Fruit fly (Drosophila melanogaster) whole organism, embryonic: ENCODE measurements around the gene CG43218.

Experiments used
- BEAF-32 ChIP-seq: fragments of 200-800 bp; sonication (Bioruptor generic); optimal IDR thresholded peaks from 3 replicates; lab custom pipeline; 2017; ENCODE audit warnings: missing biosample characterization, missing genetic modification characterization, mild to moderate bottlenecking, moderate library complexity, missing genetic modification reagents
- C15 ChIP-seq: fragments of 200-800 bp; sonication (Bioruptor generic); IDR thresholded peaks from 3 replicates; pipeline ENCODE4 v1.3.6; 2022; ENCODE audit warnings: missing biosample characterization, missing genetic modification characterization
- CG10147 ChIP-seq: fragments of 200-800 bp; sonication (Bioruptor generic); optimal IDR thresholded peaks from 2 replicates; lab custom pipeline; 2019; ENCODE audit warnings: missing biosample characterization, mild to moderate bottlenecking, missing genetic modification characterization, moderate library complexity
- CG12219 ChIP-seq: fragments of 200-800 bp; sonication (Bioruptor generic); optimal IDR thresholded peaks from 3 replicates; lab custom pipeline; 2018; ENCODE audit warnings: missing biosample characterization, mild to moderate bottlenecking, missing genetic modification characterization
- CG13287 ChIP-seq: fragments of 200-800 bp; sonication (Bioruptor generic); IDR thresholded peaks from 2 replicates; pipeline ENCODE4 v1.3.6; 2022; ENCODE audit warnings: missing biosample characterization, missing genetic modification characterization; ENCODE audit not compliant: partially characterized antibody
- CG13624 ChIP-seq: fragments of 200-800 bp; sonication (Bioruptor generic); optimal IDR thresholded peaks from 2 replicates; lab custom pipeline; 2016; ENCODE audit warnings: missing biosample characterization, missing genetic modification characterization
- CG14441 ChIP-seq: fragments of 200-800 bp; sonication (Bioruptor generic); IDR thresholded peaks from 2 replicates; pipeline ENCODE4 v1.3.6; 2022; ENCODE audit warnings: missing biosample characterization, missing genetic modification characterization
- CG14710 ChIP-seq: fragments of 200-800 bp; sonication (Bioruptor generic); optimal IDR thresholded peaks from 3 replicates; lab custom pipeline; 2019; ENCODE audit warnings: missing biosample characterization, mild to moderate bottlenecking, missing genetic modification characterization, moderate library complexity
- CG15514 ChIP-seq: fragments of 200-800 bp; sonication (Bioruptor generic); optimal IDR thresholded peaks from 3 replicates; lab custom pipeline; 2017; ENCODE audit warnings: missing biosample characterization, missing genetic modification characterization, mild to moderate bottlenecking, moderate library complexity, missing genetic modification reagents
- CG15696 ChIP-seq: fragments of 200-800 bp; sonication (Bioruptor generic); optimal IDR thresholded peaks from 2 replicates; lab custom pipeline; 2019; ENCODE audit warnings: missing biosample characterization, mild to moderate bottlenecking, missing genetic modification characterization, moderate library complexity
- CG17186 ChIP-seq: fragments of 200-800 bp; sonication (Bioruptor generic); optimal IDR thresholded peaks from 3 replicates; lab custom pipeline; 2017; ENCODE audit warnings: missing biosample characterization, missing genetic modification reagents, missing genetic modification characterization
- CG2678 ChIP-seq: fragments of 200-800 bp; sonication (Bioruptor generic); optimal IDR thresholded peaks from 3 replicates; lab custom pipeline; 2019; ENCODE audit warnings: missing biosample characterization, mild to moderate bottlenecking, missing genetic modification characterization, moderate library complexity
- CG34376 ChIP-seq: fragments of 200-800 bp; sonication (Bioruptor generic); optimal IDR thresholded peaks from 2 replicates; lab custom pipeline; 2018; ENCODE audit warnings: missing biosample characterization, mild to moderate bottlenecking, missing genetic modification characterization
- CG4617 ChIP-seq: fragments of 200-800 bp; sonication (Bioruptor generic); optimal IDR thresholded peaks from 3 replicates; lab custom pipeline; 2016; ENCODE audit warnings: missing biosample characterization, missing genetic modification characterization, borderline replicate concordance
- CG6854 ChIP-seq: fragments of 200-800 bp; sonication (Bioruptor generic); optimal IDR thresholded peaks from 3 replicates; lab custom pipeline; 2017; ENCODE audit warnings: missing biosample characterization, mild to moderate bottlenecking, missing genetic modification characterization
- CG7357 ChIP-seq: fragments of 200-800 bp; sonication (Bioruptor generic); IDR thresholded peaks from 3 replicates; pipeline ENCODE4 v1.3.6; 2022; ENCODE audit warnings: missing biosample characterization, missing genetic modification characterization
- D ChIP-seq, 2 experiments: fragments of 200-800 bp in 1 of 2; fragments of >200 bp in 1 of 2; sonication (Bioruptor generic) in 1 of 2; optimal IDR thresholded peaks; 2 replicates in 1 of 2; 3 replicates in 1 of 2; lab custom pipeline; 2017; ENCODE audit warnings: mild to moderate bottlenecking in 1 of 2, missing biosample characterization in 1 of 2, missing genetic modification characterization in 1 of 2, missing genetic modification reagents in 1 of 2
- Dll ChIP-seq: fragments of 200-800 bp; sonication (Bioruptor generic); IDR thresholded peaks from 4 replicates; pipeline ENCODE4 v1.3.6; 2022; ENCODE audit warnings: missing biosample characterization, missing genetic modification characterization; ENCODE audit not compliant: partially characterized antibody
- Dp ChIP-seq: fragments of 200-800 bp; sonication (Bioruptor generic); optimal IDR thresholded peaks from 2 replicates; lab custom pipeline; 2018; ENCODE audit warnings: missing biosample characterization, mild to moderate bottlenecking, missing genetic modification characterization, moderate library complexity
- E2f2 ChIP-seq: fragments of 200-800 bp; sonication (Bioruptor generic); IDR thresholded peaks from 2 replicates; pipeline ENCODE4 v1.3.6; 2022; ENCODE audit warnings: missing biosample characterization, missing genetic modification characterization
- HLHmδ ChIP-seq: fragments of 200-800 bp; sonication (Bioruptor generic); optimal IDR thresholded peaks from 2 replicates; lab custom pipeline; 2018; ENCODE audit warnings: missing biosample characterization, mild to moderate bottlenecking, missing genetic modification characterization, moderate library complexity
- Hr78 ChIP-seq, 2 experiments: fragments of 200-800 bp in 1 of 2; fragments of >200 bp in 1 of 2; sonication (Bioruptor generic) in 1 of 2; optimal IDR thresholded peaks; 2 replicates each; lab custom pipeline; 2017 to 2019; ENCODE audit warnings: missing biosample characterization in 2 of 2, missing genetic modification characterization in 2 of 2, mild to moderate bottlenecking in 1 of 2, moderate library complexity in 1 of 2
- Hsf ChIP-seq: fragments of 200-800 bp; sonication (Bioruptor generic); optimal IDR thresholded peaks from 3 replicates; lab custom pipeline; 2016; ENCODE audit warnings: missing biosample characterization, missing genetic modification characterization
- Jarid2 ChIP-seq: fragments of 200-800 bp; sonication (Bioruptor generic); optimal IDR thresholded peaks from 3 replicates; lab custom pipeline; 2017; ENCODE audit warnings: mild to moderate bottlenecking, missing biosample characterization, missing genetic modification reagents, missing genetic modification characterization
- Lpt ChIP-seq: fragments of >200 bp; optimal IDR thresholded peaks from 2 replicates; lab custom pipeline; 2018; ENCODE audit warnings: missing biosample characterization, missing genetic modification characterization
- MESR4 ChIP-seq: fragments of 200-800 bp; sonication (Bioruptor generic); optimal IDR thresholded peaks from 2 replicates; lab custom pipeline; 2018; ENCODE audit warnings: missing biosample characterization, mild to moderate bottlenecking, missing genetic modification characterization, moderate library complexity
- Meics ChIP-seq: fragments of 200-800 bp; sonication (Bioruptor generic); optimal IDR thresholded peaks from 2 replicates; lab custom pipeline; 2017; ENCODE audit warnings: missing biosample characterization, mild to moderate bottlenecking, missing genetic modification characterization
- Opbp ChIP-seq: fragments of 200-800 bp; sonication (Bioruptor generic); IDR thresholded peaks from 3 replicates; pipeline ENCODE4 v1.3.6; 2022; ENCODE audit warnings: missing biosample characterization, missing genetic modification characterization; ENCODE audit not compliant: partially characterized antibody
- Sox100B ChIP-seq: fragments of 200-800 bp; sonication (Bioruptor generic); optimal IDR thresholded peaks from 3 replicates; lab custom pipeline; 2018; ENCODE audit warnings: missing biosample characterization, mild to moderate bottlenecking, missing genetic modification characterization
- Ssrp ChIP-seq: fragments of 200-800 bp; sonication (Bioruptor generic); optimal IDR thresholded peaks from 2 replicates; lab custom pipeline; 2018; ENCODE audit warnings: missing biosample characterization, mild to moderate bottlenecking, missing genetic modification characterization, moderate library complexity
- YL-1 ChIP-seq: fragments of 200-800 bp; sonication (Bioruptor generic); optimal IDR thresholded peaks from 3 replicates; lab custom pipeline; 2017; ENCODE audit warnings: missing biosample characterization, mild to moderate bottlenecking, missing genetic modification characterization
- bsh ChIP-seq, 2 experiments: fragments of 200-800 bp; sonication (Bioruptor generic); optimal IDR thresholded peaks; 2 replicates each; lab custom pipeline; 2017 to 2018; ENCODE audit warnings: mild to moderate bottlenecking in 2 of 2, missing biosample characterization in 2 of 2, missing genetic modification characterization in 2 of 2, moderate library complexity in 1 of 2
- chinmo ChIP-seq: fragments of 200-800 bp; sonication (Bioruptor generic); IDR thresholded peaks from 4 replicates; pipeline ENCODE4 v1.3.6; 2022; ENCODE audit warnings: missing biosample characterization, missing genetic modification characterization; ENCODE audit not compliant: partially characterized antibody
- ci ChIP-seq: fragments of 200-800 bp; sonication (Bioruptor generic); IDR thresholded peaks from 3 replicates; pipeline ENCODE4 v1.3.6; 2022; ENCODE audit warnings: missing biosample characterization, missing genetic modification characterization
- crol ChIP-seq: fragments of 200-800 bp; sonication (Bioruptor generic); IDR thresholded peaks from 2 replicates; pipeline ENCODE4 v1.3.6; 2022; ENCODE audit warnings: missing biosample characterization, missing genetic modification characterization
- en ChIP-seq: fragments of 200-800 bp; sonication (Bioruptor generic); optimal IDR thresholded peaks from 2 replicates; lab custom pipeline; 2016; ENCODE audit warnings: missing biosample characterization, missing genetic modification characterization
- gce ChIP-seq: fragments of 200-800 bp; sonication (Bioruptor generic); IDR thresholded peaks from 3 replicates; pipeline ENCODE4 v1.3.6; 2022; ENCODE audit warnings: missing biosample characterization, missing genetic modification characterization
- lab ChIP-seq: fragments of 200-800 bp; sonication (Bioruptor generic); optimal IDR thresholded peaks from 3 replicates; lab custom pipeline; 2017; ENCODE audit warnings: missing biosample characterization, missing genetic modification characterization, mild to moderate bottlenecking, moderate library complexity, missing genetic modification reagents
- lilli ChIP-seq: fragments of 200-800 bp; sonication (Bioruptor generic); optimal IDR thresholded peaks from 3 replicates; lab custom pipeline; 2016; ENCODE audit warnings: missing biosample characterization, missing genetic modification characterization
- pros ChIP-seq: fragments of 200-800 bp; sonication (Bioruptor generic); optimal IDR thresholded peaks from 3 replicates; lab custom pipeline; 2019; ENCODE audit warnings: missing biosample characterization, mild to moderate bottlenecking, missing genetic modification characterization, moderate library complexity
- row ChIP-seq: fragments of 200-800 bp; sonication (Bioruptor generic); IDR thresholded peaks from 3 replicates; pipeline ENCODE4 v1.3.6; 2022; ENCODE audit warnings: missing biosample characterization, missing genetic modification characterization
- sob ChIP-seq: fragments of 200-800 bp; sonication (Bioruptor generic); IDR thresholded peaks from 2 replicates; pipeline ENCODE4 v1.3.6; 2022; ENCODE audit warnings: missing biosample characterization, missing genetic modification characterization
- trem ChIP-seq: fragments of 200-800 bp; optimal IDR thresholded peaks from 3 replicates; lab custom pipeline; 2019; ENCODE audit warnings: missing biosample characterization, mild to moderate bottlenecking, missing genetic modification characterization, moderate library complexity
- tup ChIP-seq: fragments of 200-800 bp; sonication (Bioruptor generic); optimal IDR thresholded peaks from 2 replicates; lab custom pipeline; 2016; ENCODE audit warnings: missing biosample characterization, mild to moderate bottlenecking, missing genetic modification characterization, moderate library complexity
- vnd ChIP-seq: fragments of 200-800 bp; sonication (Bioruptor generic); IDR thresholded peaks from 3 replicates; pipeline ENCODE4 v1.3.6; 2022; ENCODE audit warnings: missing biosample characterization, missing genetic modification characterization; ENCODE audit not compliant: partially characterized antibody
- vvl ChIP-seq: fragments of 200-800 bp; sonication (Bioruptor generic); IDR thresholded peaks from 2 replicates; pipeline ENCODE4 v1.3.6; 2022; ENCODE audit warnings: missing biosample characterization, missing genetic modification characterization

CG43218 gene

dm6 chr3L:21280996-21281691 is 23.3 kb downstream of the CG43218 start, which contains the start of gene ppl (continued):
- TF ChIP-seq CG10147 (peak; percentile 9), en (GFP tag; lab: Kevin White, UChicago) (no peak), CG14710 (peak; percentile 23), Opbp (GFP tag; lab: Robert Waterston, UW) (peak; percentile 45; the same call in 2 of the 3 replicates), HLHmδ (GFP tag; lab: Kevin White, UChicago) (peak; percentile 45), CG34376 (GFP tag; lab: Kevin White, UChicago) (peak; percentile 82), CG2678 (tag; lab: Kevin White, UChicago) (peak; percentile 1), D (optimal IDR thresholded peaks at IDR 0.05; lab: Kevin White, UChicago) (peak; percentile 43), D (GFP tag; optimal IDR thresholded peaks at IDR 0.05; lab: Kevin White, UChicago) (no peak), CG14441 (GFP tag; lab: Robert Waterston, UW) (no peak), crol (GFP tag; lab: Robert Waterston, UW) (no peak), CG4617 (GFP tag; lab: Kevin White, UChicago) (peak; percentile 29), YL-1 (GFP tag; lab: Kevin White, UChicago) (peak; percentile 56), Ssrp (tag; lab: Kevin White, UChicago) (no peak), vnd (peak; percentile 48; the same call in 2 of the 3 replicates), gce (GFP tag; lab: Robert Waterston, UW) (no peak), MESR4 (GFP tag; lab: Kevin White, UChicago) (peak; percentile 42), Lpt (GFP tag; lab: Kevin White, UChicago) (no peak), vvl (GFP tag; lab: Robert Waterston, UW) (peak; percentile 31; the same call in 1 of the 2 replicates), row (GFP tag; lab: Robert Waterston, UW) (peak; percentile 51), trem (tag; lab: Kevin White, UChicago) (peak; percentile 47), Hr78 (GFP tag; optimal IDR thresholded peaks at IDR 0.05; lab: Kevin White, UChicago) (peak in 1 of 2 experiments; percentile 99), tup (GFP tag; lab: Kevin White, UChicago) (no peak), BEAF-32 (GFP tag; lab: Kevin White, UChicago) (peak; percentile 61), lab (GFP tag; lab: Kevin White, UChicago) (peak; percentile 19), CG15514 (GFP tag; lab: Kevin White, UChicago) (peak; percentile 54), Dp (GFP tag; lab: Kevin White, UChicago) (peak; percentile 91), Meics (GFP tag; lab: Kevin White, UChicago) (no peak), Hsf (GFP tag; lab: Kevin White, UChicago) (no peak), CG7357 (no peak), CG13287 (peak; percentile 73), CG12219 (GFP tag; lab: Kevin White, UChicago) (no peak), lilli (GFP tag; lab: Kevin White, UChicago) (no peak), CG17186 (GFP tag; lab: Kevin White, UChicago) (peak; percentile 9), sob (no peak), C15 (GFP tag; lab: Robert Waterston, UW) (no peak), Sox100B (peak; percentile 9), ci (0 out of 3 replicates have a peak, but pooled peaks have one; percentile 37), CG13624 (GFP tag; lab: Kevin White, UChicago) (peak; percentile 5), bsh (GFP tag; optimal IDR thresholded peaks at IDR 0.05; lab: Kevin White, UChicago) (peak in 1 of 2 experiments; percentile 9), CG6854 (GFP tag; lab: Kevin White, UChicago) (peak; percentile 23), Jarid2 (GFP tag; lab: Kevin White, UChicago) (no peak), Dll (peak; percentile 63; the same call in 2 of the 4 replicates), pros (GFP tag; lab: Kevin White, UChicago) (peak; percentile 87), E2f2 (peak; percentile 94), chinmo (GFP tag; lab: Robert Waterston, UW) (0 out of 4 replicates have a peak, but pooled peaks have one; percentile 42), CG15696 (tag; lab: Kevin White, UChicago) (peak; percentile 36)
